Worm (Caenorhabditis elegans) whole organism, late embryonic: ENCODE data around the gene nlp-18.

Experiments
- C08G9.2 ChIP-seq: sonication (generic microtip); optimal IDR thresholded peaks from 2 replicates; lab custom pipeline; 2016; ENCODE audit warnings: mild to moderate bottlenecking, missing genetic modification characterization, moderate library complexity, missing compliant biosample characterization
- C38D4.7 ChIP-seq: fragments of 200-800 bp; sonication (Bioruptor generic); optimal IDR thresholded peaks from 2 replicates; lab custom pipeline; 2018; ENCODE audit warnings: mild to moderate bottlenecking, missing genetic modification characterization, moderate library complexity, missing compliant biosample characterization
- F13H6.1 ChIP-seq: sonication (generic microtip); optimal IDR thresholded peaks from 2 replicates; lab custom pipeline; 2016; ENCODE audit warnings: missing genetic modification characterization, missing compliant biosample characterization
- K09A11.1 ChIP-seq: sonication (generic microtip); optimal IDR thresholded peaks from 2 replicates; lab custom pipeline; 2017; ENCODE audit warnings: antibody characterized with exemption, mild to moderate bottlenecking, missing genetic modification characterization, missing compliant biosample characterization; ENCODE audit not compliant: insufficient read depth
- T23F11.4 ChIP-seq: fragments of 200-800 bp; sonication (Bioruptor generic); optimal IDR thresholded peaks from 2 replicates; lab custom pipeline; 2018; ENCODE audit warnings: mild to moderate bottlenecking, missing genetic modification characterization, missing compliant biosample characterization
- ahr-1 ChIP-seq: sonication (generic microtip); optimal IDR thresholded peaks from 2 replicates; lab custom pipeline; 2016; ENCODE audit warnings: missing genetic modification characterization, missing compliant biosample characterization
- ceh-14 ChIP-seq: sonication (generic microtip); optimal IDR thresholded peaks from 2 replicates; lab custom pipeline; 2016; ENCODE audit warnings: missing genotype, missing genetic modification characterization, missing compliant biosample characterization
- ceh-2 ChIP-seq: sonication (generic microtip); optimal IDR thresholded peaks from 2 replicates; lab custom pipeline; 2016; ENCODE audit warnings: missing genotype, missing genetic modification characterization, missing compliant biosample characterization
- ceh-34 ChIP-seq: sonication (generic microtip); optimal IDR thresholded peaks from 2 replicates; lab custom pipeline; 2016; ENCODE audit warnings: mild to moderate bottlenecking, missing genetic modification characterization, missing compliant biosample characterization
- ceh-45 ChIP-seq: fragments of 200-800 bp; sonication (Bioruptor generic); IDR thresholded peaks from 2 replicates; pipeline ENCODE4 v1.3.6; 2022; ENCODE audit warnings: missing genetic modification reagents, missing genetic modification characterization, missing compliant biosample characterization
- che-1 ChIP-seq: sonication (generic microtip); optimal IDR thresholded peaks from 2 replicates; lab custom pipeline; 2016; ENCODE audit warnings: mild to moderate bottlenecking, missing genetic modification characterization, missing compliant biosample characterization
- dmd-4 ChIP-seq: sonication (generic microtip); optimal IDR thresholded peaks from 2 replicates; lab custom pipeline; 2016; ENCODE audit warnings: borderline replicate concordance, missing genetic modification characterization, missing compliant biosample characterization
- elt-2 ChIP-seq: sonication (generic microtip); optimal IDR thresholded peaks from 2 replicates; lab custom pipeline; 2016; ENCODE audit warnings: missing genetic modification reagents, missing genetic modification characterization, missing compliant biosample characterization
- elt-4 ChIP-seq: sonication (generic microtip); optimal IDR thresholded peaks from 2 replicates; lab custom pipeline; 2016; ENCODE audit warnings: missing genetic modification characterization, missing compliant biosample characterization
- ets-4 ChIP-seq: sonication (generic microtip); optimal IDR thresholded peaks from 2 replicates; lab custom pipeline; 2016; ENCODE audit warnings: missing genetic modification characterization, missing compliant biosample characterization
- eyg-1 ChIP-seq: sonication (generic microtip); optimal IDR thresholded peaks from 2 replicates; lab custom pipeline; 2016; ENCODE audit warnings: missing genotype, missing genetic modification characterization, missing compliant biosample characterization
- fax-1 ChIP-seq: sonication (generic microtip); optimal IDR thresholded peaks from 2 replicates; lab custom pipeline; 2016; ENCODE audit warnings: missing genotype, missing genetic modification characterization, missing compliant biosample characterization
- fkh-6 ChIP-seq: sonication (generic microtip); optimal IDR thresholded peaks from 2 replicates; lab custom pipeline; 2016; ENCODE audit warnings: missing genetic modification characterization, missing compliant biosample characterization
- gmeb-2 ChIP-seq: sonication (generic microtip); optimal IDR thresholded peaks from 2 replicates; lab custom pipeline; 2016; ENCODE audit warnings: missing genetic modification characterization, inconsistent platforms, missing compliant biosample characterization
- hlh-13 ChIP-seq: fragments of 200-800 bp; sonication (Bioruptor generic); optimal IDR thresholded peaks from 2 replicates; lab custom pipeline; 2018; ENCODE audit warnings: mild to moderate bottlenecking, missing genetic modification characterization, missing compliant biosample characterization
- hlh-6 ChIP-seq: sonication (generic microtip); optimal IDR thresholded peaks from 2 replicates; lab custom pipeline; 2016; ENCODE audit warnings: missing genotype, missing genetic modification characterization, missing compliant biosample characterization
- lim-6 ChIP-seq: sonication (generic microtip); optimal IDR thresholded peaks from 2 replicates; lab custom pipeline; 2016; ENCODE audit warnings: missing genetic modification characterization, missing compliant biosample characterization
- mec-3 ChIP-seq: sonication (generic microtip); optimal IDR thresholded peaks from 2 replicates; lab custom pipeline; 2016; ENCODE audit warnings: borderline replicate concordance, missing genetic modification characterization, missing compliant biosample characterization
- nhr-232 ChIP-seq: sonication (generic microtip); optimal IDR thresholded peaks from 2 replicates; lab custom pipeline; 2016; ENCODE audit warnings: missing genetic modification characterization, missing compliant biosample characterization
- odd-2 ChIP-seq: sonication (generic microtip); optimal IDR thresholded peaks from 2 replicates; lab custom pipeline; 2017; ENCODE audit warnings: antibody characterized with exemption, mild to moderate bottlenecking, missing genetic modification characterization, missing compliant biosample characterization
- pag-3 ChIP-seq: sonication (generic microtip); optimal IDR thresholded peaks from 2 replicates; lab custom pipeline; 2016; ENCODE audit warnings: missing compliant biosample characterization, missing genetic modification characterization, borderline replicate concordance
- pat-9 ChIP-seq: fragments of 200-800 bp; sonication (Bioruptor generic); optimal IDR thresholded peaks from 2 replicates; lab custom pipeline; 2018; ENCODE audit warnings: mild to moderate bottlenecking, missing genetic modification characterization, moderate library complexity, missing compliant biosample characterization
- pha-4 ChIP-seq: fragments of 150-350 bp; optimal IDR thresholded peaks from 2 replicates; lab custom pipeline; 2018; ENCODE audit warnings: missing biosample characterization, missing genetic modification reagents, missing genetic modification characterization
- ref-2 ChIP-seq: sonication (generic microtip); optimal IDR thresholded peaks from 2 replicates; lab custom pipeline; 2016; ENCODE audit warnings: missing genetic modification characterization, missing compliant biosample characterization
- sdc-2 ChIP-seq: sonication (generic microtip); optimal IDR thresholded peaks from 2 replicates; lab custom pipeline; 2016; ENCODE audit warnings: missing genotype, missing genetic modification characterization, missing compliant biosample characterization
- sox-2 ChIP-seq: fragments of 200-800 bp; sonication (Bioruptor generic); IDR thresholded peaks from 2 replicates; pipeline ENCODE4 v1.3.6; 2022; ENCODE audit warnings: missing genetic modification reagents, missing genetic modification characterization, missing compliant biosample characterization
- sox-4 ChIP-seq: sonication (generic microtip); optimal IDR thresholded peaks from 2 replicates; lab custom pipeline; 2017; ENCODE audit warnings: mild to moderate bottlenecking, missing genetic modification characterization, inconsistent platforms, missing compliant biosample characterization
- tbx-2 ChIP-seq: sonication (generic microtip); optimal IDR thresholded peaks from 2 replicates; lab custom pipeline; 2016; ENCODE audit warnings: missing genetic modification characterization, missing compliant biosample characterization
- tbx-7 ChIP-seq: sonication (generic microtip); optimal IDR thresholded peaks from 2 replicates; lab custom pipeline; 2016; ENCODE audit warnings: missing genotype, missing genetic modification characterization, missing compliant biosample characterization
- ttx-3 ChIP-seq: sonication (generic microtip); optimal IDR thresholded peaks from 2 replicates; lab custom pipeline; 2016; ENCODE audit warnings: missing genetic modification reagents, missing genetic modification characterization, missing compliant biosample characterization
- unc-42 ChIP-seq: sonication (generic microtip); optimal IDR thresholded peaks from 2 replicates; lab custom pipeline; 2016; ENCODE audit warnings: missing genotype, missing genetic modification characterization, missing compliant biosample characterization
- unc-86 ChIP-seq: sonication (generic microtip); optimal IDR thresholded peaks from 2 replicates; lab custom pipeline; 2016; ENCODE audit warnings: missing genetic modification characterization, missing compliant biosample characterization
- zip-5 ChIP-seq: sonication (generic microtip); optimal IDR thresholded peaks from 2 replicates; lab custom pipeline; 2016; ENCODE audit warnings: missing genetic modification characterization, missing compliant biosample characterization
- ztf-16 ChIP-seq: sonication (generic microtip); optimal IDR thresholded peaks from 2 replicates; lab custom pipeline; 2017; ENCODE audit warnings: missing genetic modification characterization, missing compliant biosample characterization

Gene nlp-18

DNA sequence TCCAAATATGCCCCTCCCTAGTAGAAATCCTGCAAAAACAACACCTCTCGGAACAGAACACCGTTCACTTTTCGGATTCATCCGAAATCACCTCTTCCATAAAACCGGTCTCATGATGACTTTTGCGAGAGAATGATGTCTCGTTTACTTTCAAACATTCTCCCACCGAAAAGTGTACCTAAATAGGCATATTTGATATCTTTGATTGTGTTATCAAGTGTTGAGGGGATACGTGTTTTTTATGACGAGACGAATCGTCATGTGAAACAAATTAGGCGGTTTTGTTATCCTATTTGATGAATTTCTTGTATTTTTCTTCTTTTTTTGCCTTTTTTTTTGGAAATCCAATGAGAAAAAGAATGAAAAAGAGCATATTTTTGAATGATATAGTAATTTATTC lies 15.0 kb downstream of the nlp-18 start:
- TF ChIP-seq F13H6.1 (tag; lab: Kevin White, UChicago): no peak
- no peak for TF ChIP-seq ceh-34
- TF ChIP-seq pha-4 (tag; lab: Kevin White, UChicago): no peak

DNA sequence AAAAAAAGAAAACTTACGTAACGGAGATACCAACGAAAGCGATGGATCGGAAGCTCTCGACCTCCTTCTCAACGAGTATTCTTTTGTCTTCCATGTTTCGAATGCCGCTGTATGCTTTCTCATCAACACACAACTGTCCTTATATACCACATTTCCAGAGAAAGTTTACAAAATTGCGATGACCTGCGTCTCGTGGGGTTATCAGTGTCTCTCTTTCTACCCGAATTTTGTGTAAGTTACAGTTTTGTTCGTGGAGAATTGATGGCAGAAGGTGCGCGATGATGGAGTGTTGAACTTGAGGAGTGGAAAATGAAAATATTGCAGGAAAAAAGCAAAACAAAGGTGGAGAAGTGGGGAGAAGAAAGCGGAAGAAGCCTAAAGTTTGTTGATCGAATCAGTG lies 16.5 kb downstream of the nlp-18 start, which contains the start of gene col-81:
col-81 (minus strand) TSS at position 101 of the 400 bp plus-strand sequence.
- no peak for TF ChIP-seq ceh-34
- no peak for TF ChIP-seq ceh-14
- no peak for TF ChIP-seq hlh-6
- TF ChIP-seq T23F11.4 (GFP tag; lab: Kevin White, UChicago): no peak
- no peak for TF ChIP-seq unc-86 (tag; lab: Kevin White, UChicago)
- TF ChIP-seq ets-4 (tag; lab: Kevin White, UChicago): no peak
- no peak for TF ChIP-seq nhr-232 (tag; lab: Kevin White, UChicago)

DNA sequence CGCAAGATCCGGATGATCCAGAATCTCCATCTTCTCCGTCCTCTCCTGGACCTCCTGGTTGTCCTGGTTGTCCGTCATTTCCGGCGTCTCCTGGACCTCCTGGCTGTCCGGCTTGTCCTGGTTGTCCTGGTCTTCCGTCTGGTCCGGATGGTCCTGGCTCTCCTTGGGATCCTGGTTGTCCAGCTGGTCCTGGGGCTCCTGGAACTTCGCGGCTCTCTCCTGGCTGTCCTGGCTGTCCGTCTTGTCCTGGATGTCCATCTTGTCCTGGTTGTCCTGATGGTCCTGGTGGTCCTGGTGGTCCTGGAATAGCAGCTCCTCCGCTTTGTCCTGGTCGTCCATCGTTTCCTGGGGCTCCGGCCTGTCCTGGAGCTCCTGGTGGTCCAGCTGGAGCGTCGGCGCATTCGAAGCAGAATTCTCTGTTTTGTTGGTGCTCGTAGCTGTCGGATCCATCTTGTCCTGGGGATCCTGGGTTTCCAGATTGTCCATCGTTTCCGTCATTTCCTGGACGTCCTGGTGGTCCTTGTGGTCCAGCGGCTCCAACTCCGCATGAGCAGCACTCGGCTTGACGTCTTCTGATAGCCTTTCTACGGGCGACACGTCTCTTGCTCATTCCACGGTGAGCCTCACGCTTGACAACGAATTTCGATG lies 17.5 kb downstream of the nlp-18 start:
- TF ChIP-seq mec-3 (tag; lab: Kevin White, UChicago) (peak; percentile 6), ets-4 (tag; lab: Kevin White, UChicago) (no peak)

DNA sequence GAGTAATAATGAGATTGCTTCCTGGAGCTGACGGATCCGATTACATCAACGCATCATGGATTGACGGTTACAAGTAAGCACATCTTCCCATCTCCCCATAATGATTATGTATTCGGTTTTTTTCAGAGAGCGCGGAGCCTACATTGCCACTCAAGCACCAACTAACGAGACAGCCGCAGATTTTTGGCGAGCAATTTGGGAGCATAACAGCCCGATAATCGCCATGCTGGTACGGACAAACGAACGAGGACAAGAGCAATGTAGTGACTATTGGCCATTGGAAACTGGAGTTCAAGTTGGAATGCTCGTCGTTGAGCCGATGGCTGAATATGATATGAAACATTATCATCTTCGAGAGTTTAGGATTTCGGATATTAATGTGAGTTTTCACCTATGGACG lies 19.3 kb downstream of the nlp-18 start:
- TF ChIP-seq ceh-2 (tag; lab: Kevin White, UChicago): no peak
- no peak for TF ChIP-seq hlh-13 (GFP tag; lab: Kevin White, UChicago)
- no peak for TF ChIP-seq ceh-45
- no peak for TF ChIP-seq pat-9
- no peak for TF ChIP-seq fax-1 (tag; lab: Kevin White, UChicago)
- no peak for TF ChIP-seq unc-86 (tag; lab: Kevin White, UChicago)

DNA sequence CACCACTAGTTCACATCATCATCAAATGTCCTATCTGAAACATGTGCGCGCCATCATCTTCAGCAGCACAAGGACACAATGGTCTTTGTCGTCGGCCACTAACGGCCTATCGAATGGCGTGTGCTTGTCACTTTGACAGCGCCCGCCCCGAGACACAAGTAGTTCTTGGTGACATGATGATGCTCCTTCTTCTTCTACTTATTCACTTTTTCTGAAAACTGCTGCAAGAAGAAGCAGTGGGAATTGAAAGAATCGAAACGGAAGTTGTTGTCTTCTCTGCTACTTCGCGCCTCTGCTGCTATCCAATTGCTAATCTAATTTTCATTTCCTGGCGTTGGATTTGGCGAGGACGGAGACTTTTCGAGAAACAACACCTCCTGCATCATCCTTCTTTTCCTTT lies 25.8 kb downstream of the nlp-18 start:
- TF ChIP-seq pat-9 (no peak), gmeb-2 (tag; lab: Kevin White, UChicago) (no peak), che-1 (tag; lab: Kevin White, UChicago) (no peak), dmd-4 (no peak), elt-2 (no peak), sox-2 (no peak), eyg-1 (no peak), C08G9.2 (tag; lab: Kevin White, UChicago) (no peak), pha-4 (tag; lab: Kevin White, UChicago) (no peak), ceh-34 (no peak), tbx-2 (tag; lab: Kevin White, UChicago) (no peak), zip-5 (tag; lab: Kevin White, UChicago) (no peak), elt-4 (tag; lab: Kevin White, UChicago) (no peak), pag-3 (tag; lab: Kevin White, UChicago) (no peak), odd-2 (tag; lab: Kevin White, UChicago) (no peak), ttx-3 (tag; lab: Kevin White, UChicago) (no peak)

DNA sequence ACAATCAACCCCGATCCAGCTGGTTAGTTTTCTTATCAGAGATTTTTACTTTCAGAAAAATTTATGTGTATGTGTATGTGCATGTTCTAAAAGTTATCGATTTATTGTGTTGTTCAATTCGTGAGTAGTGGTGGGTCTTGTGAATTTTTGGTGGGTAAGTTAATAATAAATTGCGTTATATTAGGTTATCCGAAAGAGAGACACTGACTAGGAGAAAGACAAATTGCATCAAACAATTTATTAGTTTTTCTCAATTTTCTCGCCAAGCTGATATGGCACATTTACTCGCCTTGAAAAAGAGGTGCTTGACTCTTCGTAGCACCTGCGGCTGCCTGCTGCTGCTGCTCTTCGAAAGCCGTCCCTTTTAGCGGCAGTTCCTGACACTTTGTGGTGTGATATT lies 31.1 kb downstream of the nlp-18 start:
- TF ChIP-seq gmeb-2 (tag; lab: Kevin White, UChicago): no peak
- TF ChIP-seq tbx-2 (tag; lab: Kevin White, UChicago): no peak
- peak; percentile 90 for TF ChIP-seq unc-42 (tag; lab: Kevin White, UChicago)
- TF ChIP-seq pat-9: no peak
- no peak for TF ChIP-seq T23F11.4 (GFP tag; lab: Kevin White, UChicago)
- no peak for TF ChIP-seq hlh-13 (GFP tag; lab: Kevin White, UChicago)
- TF ChIP-seq unc-86 (tag; lab: Kevin White, UChicago): no peak

DNA sequence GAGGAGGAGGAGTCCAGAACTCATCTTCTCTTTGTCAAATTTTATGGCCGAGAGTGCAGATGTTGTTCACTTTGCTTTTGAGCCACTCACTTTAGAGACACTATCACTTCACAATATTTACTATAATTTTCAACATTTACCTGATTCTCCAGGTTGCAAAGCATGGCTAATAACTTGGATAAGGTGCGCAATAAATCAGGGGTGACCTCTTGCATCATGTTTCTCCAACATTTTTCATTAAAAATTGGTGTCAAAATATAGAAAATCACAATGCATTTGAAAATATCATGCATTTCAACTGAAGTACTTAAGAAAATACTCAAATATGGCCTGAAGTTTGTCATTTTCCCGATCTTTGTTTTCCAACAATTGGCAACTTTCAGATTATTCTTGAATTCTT lies 34.6 kb downstream of the nlp-18 start:
- TF ChIP-seq gmeb-2 (tag; lab: Kevin White, UChicago): no peak
- TF ChIP-seq F13H6.1 (tag; lab: Kevin White, UChicago): no peak
- no peak for TF ChIP-seq pha-4 (tag; lab: Kevin White, UChicago)
- no peak for TF ChIP-seq sdc-2 (tag; lab: Kevin White, UChicago)
- no peak for TF ChIP-seq ahr-1 (tag; lab: Kevin White, UChicago)
- no peak for TF ChIP-seq hlh-6
- TF ChIP-seq mec-3 (tag; lab: Kevin White, UChicago): no peak
- no peak for TF ChIP-seq K09A11.1
- TF ChIP-seq odd-2 (tag; lab: Kevin White, UChicago): no peak
- no peak for TF ChIP-seq fkh-6 (tag; lab: Kevin White, UChicago)
- no peak for TF ChIP-seq lim-6 (tag; lab: Kevin White, UChicago)
- no peak for TF ChIP-seq sox-4
- TF ChIP-seq C38D4.7 (GFP tag; lab: Kevin White, UChicago): no peak
- TF ChIP-seq ztf-16 (tag; lab: Kevin White, UChicago): no peak
- no peak for TF ChIP-seq tbx-7 (tag; lab: Kevin White, UChicago)
- no peak for TF ChIP-seq ref-2 (tag; lab: Kevin White, UChicago)
- TF ChIP-seq T23F11.4 (GFP tag; lab: Kevin White, UChicago): no peak
